Worm (Caenorhabditis elegans): ENCODE results near the gene clec-170.
A peak's percentile ranks its signal among the peaks of the same experiment; 100 is the strongest.

Gene clec-170

DNA sequence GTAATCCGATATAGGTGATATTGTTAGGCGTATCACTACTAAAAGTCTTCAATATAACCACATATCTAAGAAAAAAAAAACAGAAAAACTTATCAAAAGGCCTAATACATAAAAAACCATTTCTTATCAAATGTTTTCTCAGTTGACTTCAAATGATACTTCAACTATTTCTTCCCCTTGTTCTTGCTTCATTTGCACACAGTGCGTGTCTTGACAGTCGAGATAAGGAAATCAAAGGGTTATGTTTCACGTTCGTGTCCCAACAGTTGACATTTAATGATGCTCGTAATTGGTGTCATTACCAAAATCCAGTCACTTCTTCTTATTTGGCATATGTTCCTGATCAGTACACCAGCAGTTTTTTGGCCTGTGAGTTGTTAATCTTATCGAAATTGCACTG is at the start of gene clec-170:
clec-170 (plus strand) TSS at position 143 of the 400 bp plus-strand sequence.
- no peak for TF ChIP-seq zip-8 (tag; optimal IDR thresholded peaks at IDR 0.05)
- TF ChIP-seq mls-2 (tag; optimal IDR thresholded peaks at IDR 0.05) = no peak
- TF ChIP-seq sptf-1 (tag; optimal IDR thresholded peaks at IDR 0.05) = no peak
- no peak for TF ChIP-seq ceh-83 (GFP tag; optimal IDR thresholded peaks at IDR 0.05)
- no peak for TF ChIP-seq unc-120 (tag; optimal IDR thresholded peaks at IDR 0.05; ENCODE audit: poor library complexity, severe bottlenecking)
- TF ChIP-seq cnd-1 (tag; optimal IDR thresholded peaks at IDR 0.05) = no peak
- no peak for TF ChIP-seq nhr-28 (tag; optimal IDR thresholded peaks at IDR 0.05)
- no peak for TF ChIP-seq nhr-12 (tag; optimal IDR thresholded peaks at IDR 0.05)

DNA sequence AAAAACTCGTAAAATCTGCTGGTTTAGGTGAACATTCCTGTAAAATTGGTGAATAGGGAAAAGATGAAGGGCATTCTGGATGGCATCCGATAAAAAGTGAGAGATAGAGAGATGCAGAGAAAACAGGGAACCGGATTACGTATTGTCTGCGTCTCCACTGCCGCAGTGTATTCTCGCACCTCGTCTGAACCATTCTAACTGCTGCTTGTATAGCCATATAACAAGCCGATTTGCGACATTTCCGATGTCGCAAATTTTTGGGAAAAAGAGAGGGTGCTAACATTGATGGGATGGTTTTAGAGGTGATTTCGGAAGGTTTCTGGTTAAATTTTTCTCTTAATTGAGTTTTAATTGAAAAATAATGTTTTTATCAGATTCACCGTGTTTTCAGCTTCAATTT is 45.5 kb upstream of the clec-170 start, which contains the start of gene W09G12.10:
W09G12.10 (minus strand) TSS at position 121 of the 400 bp plus-strand sequence.
- TF ChIP-seq nhr-237 (tag; optimal IDR thresholded peaks at IDR 0.05) (no peak), M03D4.4 (tag; optimal IDR thresholded peaks at IDR 0.05) (no peak), ham-2 (GFP tag; optimal IDR thresholded peaks at IDR 0.05) (peak; percentile 73), pha-4 (tag; optimal IDR thresholded peaks at IDR 0.05) (no peak), sem-2 (GFP tag; optimal IDR thresholded peaks at IDR 0.05) (no peak), nhr-2 (tag; optimal IDR thresholded peaks at IDR 0.05) (no peak), ces-1 (GFP tag; optimal IDR thresholded peaks at IDR 0.05) (peak; percentile 19)

DNA sequence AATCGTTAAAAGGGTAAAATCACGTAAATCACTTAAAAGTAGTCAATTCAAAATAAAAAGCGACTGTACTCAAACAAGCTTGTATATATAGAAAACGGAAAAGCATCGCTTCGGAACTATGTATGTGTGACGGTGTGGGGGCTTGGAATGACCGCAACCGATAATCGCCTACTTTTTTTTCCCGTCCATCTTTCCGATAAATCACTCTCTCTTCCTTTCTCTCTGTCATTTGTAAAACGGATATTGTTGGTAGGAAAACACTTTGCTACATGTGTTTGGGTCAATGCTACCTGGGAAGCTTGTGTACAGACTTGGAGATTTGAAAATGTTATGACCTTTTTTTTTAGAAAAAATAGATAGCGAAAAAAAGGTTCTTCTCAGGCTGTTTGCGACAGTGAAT is 41.9 kb upstream of the clec-170 start:
- TF ChIP-seq nhr-28 (tag; optimal IDR thresholded peaks at IDR 0.05) = no peak
- TF ChIP-seq blmp-1 (tag; optimal IDR thresholded peaks at IDR 0.05) = no peak

DNA sequence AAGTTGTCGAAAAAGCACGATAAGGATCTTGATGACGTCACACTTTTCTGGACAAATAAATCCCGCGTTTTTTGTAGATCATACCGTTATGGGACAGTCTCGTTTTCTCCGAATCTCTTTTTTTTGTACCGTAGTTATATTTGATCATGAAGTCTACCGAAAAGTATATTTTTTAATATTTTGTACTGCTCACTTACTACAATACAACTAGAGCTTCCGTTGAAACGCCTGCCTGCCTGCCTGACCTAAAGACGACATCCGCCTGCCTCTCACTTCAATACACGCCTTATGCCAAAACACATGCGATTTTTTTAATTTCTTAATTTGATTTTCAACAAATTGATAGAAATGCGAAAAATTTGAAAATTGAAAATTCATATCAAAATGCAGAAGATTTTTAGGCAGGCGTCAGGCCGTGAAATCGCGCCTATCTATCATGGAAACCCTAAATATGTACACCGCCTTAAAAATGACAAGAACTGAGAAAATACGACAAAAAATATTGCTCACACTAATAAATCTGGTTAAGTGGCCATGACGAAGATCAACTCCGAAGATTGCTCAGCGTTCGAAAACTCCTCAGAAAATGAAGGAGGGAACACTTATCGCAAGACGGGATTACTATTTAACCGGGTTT is 41.0 kb upstream of the clec-170 start, which contains the start of gene W09G12.8:
W09G12.8 (plus strand) TSS at position 587 of the 637 bp plus-strand sequence.
- TF ChIP-seq nhr-76 (tag; optimal IDR thresholded peaks at IDR 0.05) = no peak
- peak; percentile 0 for TF ChIP-seq zip-8 (tag; optimal IDR thresholded peaks at IDR 0.05)

DNA sequence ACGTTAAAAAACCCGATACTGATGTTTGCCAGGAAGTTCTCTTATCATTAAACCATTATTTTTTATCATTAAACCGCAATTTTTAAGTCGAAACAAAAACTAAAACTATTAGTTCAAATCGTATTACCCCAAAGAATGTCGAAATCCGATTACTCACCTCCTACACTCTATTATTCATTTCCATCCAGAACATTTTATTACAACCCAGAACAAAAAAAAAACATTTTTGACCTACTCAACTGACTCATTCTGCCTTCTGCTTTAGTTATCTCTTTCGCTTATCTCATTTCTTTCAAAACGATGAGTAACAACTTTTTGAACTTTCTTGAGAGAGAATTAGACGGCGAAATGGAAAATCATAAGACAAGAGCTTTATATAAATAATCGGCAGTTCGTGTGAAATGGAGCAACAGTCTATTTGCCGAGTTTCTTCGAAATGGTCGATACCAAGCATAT is 38.0 kb upstream of the clec-170 start, which contains the start of gene W09G12.7:
W09G12.7 (plus strand) TSS at position 406 of the 456 bp plus-strand sequence.
- TF ChIP-seq flh-1 (GFP tag; optimal IDR thresholded peaks at IDR 0.05) (no peak), mab-5 (tag; optimal IDR thresholded peaks at IDR 0.05) (no peak), sem-2 (GFP tag; optimal IDR thresholded peaks at IDR 0.05) (no peak), blmp-1 (tag; optimal IDR thresholded peaks at IDR 0.05) (no peak), unc-120 (tag; optimal IDR thresholded peaks at IDR 0.05; ENCODE audit: poor library complexity, severe bottlenecking) (no peak), ham-2 (GFP tag; optimal IDR thresholded peaks at IDR 0.05) (no peak), nhr-237 (tag; optimal IDR thresholded peaks at IDR 0.05) (no peak), tbx-8 (GFP tag; optimal IDR thresholded peaks at IDR 0.05) (no peak), nhr-12 (tag; optimal IDR thresholded peaks at IDR 0.05) (no peak), unc-39 (tag; optimal IDR thresholded peaks at IDR 0.05) (no peak), ceh-83 (GFP tag; optimal IDR thresholded peaks at IDR 0.05) (no peak), ceh-39 (tag; optimal IDR thresholded peaks at IDR 0.05) (no peak), ztf-11 (tag; optimal IDR thresholded peaks at IDR 0.05) (no peak)

DNA sequence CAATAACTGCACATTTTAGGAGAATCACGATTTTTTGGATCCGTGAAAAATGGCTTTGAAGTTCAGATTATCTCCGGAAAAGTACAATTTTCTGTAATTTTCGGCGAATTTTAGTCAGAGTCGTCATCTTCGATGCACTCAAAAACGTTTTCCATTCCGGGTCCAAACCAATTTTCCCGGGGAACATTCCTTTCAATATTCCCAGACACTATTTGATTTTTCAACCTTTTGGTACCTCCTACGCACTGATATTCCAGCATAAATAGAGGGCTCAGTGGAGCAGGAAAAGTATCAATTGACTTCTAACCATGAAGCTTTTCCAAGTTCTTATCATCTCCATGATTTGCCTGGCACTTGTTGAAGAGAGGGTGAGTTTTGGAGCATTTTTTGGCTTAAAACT is 35.1 kb upstream of the clec-170 start, which contains the start of gene W09G12.6:
W09G12.6 (plus strand) TSS at position 301 of the 400 bp plus-strand sequence.
- no peak for TF ChIP-seq hlh-1 (tag; optimal IDR thresholded peaks at IDR 0.05)
- TF ChIP-seq ces-1 (GFP tag; optimal IDR thresholded peaks at IDR 0.05) = no peak
- no peak for TF ChIP-seq pha-4 (tag; optimal IDR thresholded peaks at IDR 0.05)
- no peak for TF ChIP-seq blmp-1 (tag; optimal IDR thresholded peaks at IDR 0.05)

DNA sequence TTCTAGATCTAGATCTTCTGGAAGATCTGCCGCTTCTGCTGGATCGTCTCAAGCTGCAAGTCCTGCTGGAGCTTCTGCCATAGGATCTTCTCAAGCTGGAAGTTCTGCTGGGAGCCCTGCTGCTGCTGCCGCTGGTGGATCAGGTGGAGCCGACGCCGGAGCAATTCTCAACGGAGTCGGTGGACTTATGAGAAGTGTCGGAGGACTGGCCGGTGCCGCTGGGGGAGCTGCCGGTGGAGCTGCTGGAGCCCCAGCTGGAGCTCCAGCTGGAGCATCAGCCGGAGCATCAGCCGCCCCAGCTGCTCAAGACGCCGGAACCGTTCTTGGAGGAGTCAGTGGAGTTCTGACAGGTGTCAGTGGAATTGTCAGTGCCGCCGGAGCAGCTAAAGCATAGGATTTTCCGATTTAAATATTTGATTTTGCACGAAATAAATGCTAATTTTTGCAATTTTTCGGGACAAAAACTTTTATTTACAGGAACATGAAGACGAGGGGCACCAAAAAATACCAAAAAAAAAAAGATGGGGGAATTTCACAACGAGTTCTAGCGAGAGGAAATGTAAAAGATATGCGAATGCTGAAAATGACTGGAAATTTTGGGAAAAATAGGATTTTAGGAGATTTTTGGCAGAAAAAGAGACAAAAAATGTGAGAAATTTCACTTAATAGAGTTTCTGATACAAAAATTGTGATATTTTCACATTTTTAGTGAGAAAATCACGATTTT is 34.1 kb upstream of the clec-170 start:
- no peak for TF ChIP-seq sem-2 (GFP tag; optimal IDR thresholded peaks at IDR 0.05)

DNA sequence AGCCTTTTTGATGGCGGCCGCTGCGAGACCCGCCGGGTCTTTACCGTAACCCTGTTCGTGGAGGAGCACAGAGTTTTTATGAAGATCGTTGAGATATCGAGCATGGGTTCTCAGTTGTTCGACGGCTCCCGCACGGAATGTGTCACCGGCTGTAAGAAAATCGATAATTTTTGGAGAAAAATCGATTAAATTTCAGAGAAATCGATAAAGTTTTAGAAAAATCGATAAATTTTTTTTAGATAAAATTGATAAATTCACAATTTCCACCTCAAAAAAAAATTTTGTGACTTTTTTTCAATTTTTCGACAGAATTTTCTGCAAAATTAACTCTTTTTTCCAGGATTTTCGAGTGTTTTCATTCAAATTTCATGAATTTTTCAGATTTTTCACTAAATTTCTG is 31.9 kb upstream of the clec-170 start:
- no peak for TF ChIP-seq snpc-4 (tag; optimal IDR thresholded peaks at IDR 0.05)
- no peak for TF ChIP-seq elt-1 (tag; optimal IDR thresholded peaks at IDR 0.05; ENCODE audit: borderline replicate concordance, insufficient read depth)
- no peak for TF ChIP-seq ztf-11 (tag; optimal IDR thresholded peaks at IDR 0.05)
- TF ChIP-seq unc-39 (tag; optimal IDR thresholded peaks at IDR 0.05) = no peak
- TF ChIP-seq tbx-8 (GFP tag; optimal IDR thresholded peaks at IDR 0.05) = no peak
- no peak for TF ChIP-seq mls-2 (tag; optimal IDR thresholded peaks at IDR 0.05)
- no peak for TF ChIP-seq unc-120 (tag; optimal IDR thresholded peaks at IDR 0.05; ENCODE audit: poor library complexity, severe bottlenecking)
- TF ChIP-seq lin-13 (tag; optimal IDR thresholded peaks at IDR 0.05) = no peak
- TF ChIP-seq lsy-2 (tag; optimal IDR thresholded peaks at IDR 0.05) = no peak
- no peak for TF ChIP-seq ceh-83 (GFP tag; optimal IDR thresholded peaks at IDR 0.05)
